Fruit fly (Drosophila melanogaster): ENCODE data around the gene CG42675.

The CG42675 gene

dm6 chr3R:5862032-5862641, 48.7 kb downstream of the CG42675 start, which contains the start of gene CG2017 (continued):
- no peak for TF ChIP-seq CG8632 (GFP tag; optimal IDR thresholded peaks at IDR 0.05)
- peak; percentile 50; the same call in 1 of the 3 replicates for TF ChIP-seq CG6163 (GFP tag; IDR thresholded peaks at IDR 0.05)
- peak in 1 of 2 experiments; percentile 3 for TF ChIP-seq ss (GFP tag; optimal IDR thresholded peaks at IDR 0.05)
- TF ChIP-seq CG32006 (GFP tag; optimal IDR thresholded peaks at IDR 0.05) = no peak
- TF ChIP-seq Lpt (GFP tag; optimal IDR thresholded peaks at IDR 0.05) = no peak
- TF ChIP-seq CG1621 (tag; optimal IDR thresholded peaks at IDR 0.05) = peak; percentile 21
- peak; percentile 42 for TF ChIP-seq lz (GFP tag; optimal IDR thresholded peaks at IDR 0.05)
- peak; percentile 54 for TF ChIP-seq cyc (GFP tag; optimal IDR thresholded peaks at IDR 0.05)
- TF ChIP-seq CG8319 (GFP tag; optimal IDR thresholded peaks at IDR 0.05) = no peak
- TF ChIP-seq Sox102F (GFP tag; optimal IDR thresholded peaks at IDR 0.05) = no peak
- peak; percentile 94 for TF ChIP-seq vri (GFP tag; optimal IDR thresholded peaks at IDR 0.05)
- TF ChIP-seq topi (GFP tag; optimal IDR thresholded peaks at IDR 0.05) = peak; percentile 40
- TF ChIP-seq Eip93F (GFP tag; optimal IDR thresholded peaks at IDR 0.05) = no peak
- TF ChIP-seq CG6276 (GFP tag; optimal IDR thresholded peaks at IDR 0.05) = no peak
- no peak for TF ChIP-seq Sox15 (GFP tag; optimal IDR thresholded peaks at IDR 0.05)
- peak; percentile 34 for TF ChIP-seq dsx (GFP tag; optimal IDR thresholded peaks at IDR 0.05; ENCODE audit: poor library complexity, severe bottlenecking)
- TF ChIP-seq Gug (GFP tag; IDR thresholded peaks at IDR 0.05) = no peak
- TF ChIP-seq Met (GFP tag; optimal IDR thresholded peaks at IDR 0.05) = peak; percentile 44
- TF ChIP-seq Blimp-1 (GFP tag; optimal IDR thresholded peaks at IDR 0.05) = no peak
- TF ChIP-seq CG31627 (GFP tag; optimal IDR thresholded peaks at IDR 0.05) = peak; percentile 41
- no peak for TF ChIP-seq achi (GFP tag; optimal IDR thresholded peaks at IDR 0.05)

Measured in whole organism, prepupa.